Worm (Caenorhabditis elegans) whole organism, L1 larva: ENCODE results near the gene nlp-29.

Source experiments
- C04F5.9 ChIP-seq: sonication (generic microtip); optimal IDR thresholded peaks from 2 replicates; lab custom pipeline; 2016; ENCODE audit warnings: missing genetic modification characterization, missing compliant biosample characterization
- blmp-1 ChIP-seq: fragments of 150-350 bp; optimal IDR thresholded peaks from 2 replicates; lab custom pipeline; 2014; ENCODE audit warnings: missing biosample characterization, missing genetic modification characterization
- ceh-63 ChIP-seq: fragments of 200-800 bp; sonication (Bioruptor generic); optimal IDR thresholded peaks from 2 replicates; lab custom pipeline; 2018; ENCODE audit warnings: mild to moderate bottlenecking, missing genetic modification characterization, missing compliant biosample characterization
- ceh-82 ChIP-seq, 3 experiments: fragments of 150-350 bp in 1 of 3; sonication (generic microtip) in 2 of 3; optimal IDR thresholded peaks; 2 replicates each; lab custom pipeline; 2014 to 2017; ENCODE audit warnings: missing biosample characterization in 3 of 3, missing genetic modification characterization in 3 of 3
- ceh-90 ChIP-seq: sonication (generic microtip); optimal IDR thresholded peaks from 2 replicates; lab custom pipeline; 2016; ENCODE audit warnings: missing genetic modification characterization, missing compliant biosample characterization
- ces-1 ChIP-seq: fragments of 150-350 bp; optimal IDR thresholded peaks from 2 replicates; lab custom pipeline; 2014; ENCODE audit warnings: missing biosample characterization, missing genetic modification reagents, missing genetic modification characterization
- elt-2 ChIP-seq: sonication (generic microtip); optimal IDR thresholded peaks from 2 replicates; lab custom pipeline; 2016; ENCODE audit warnings: missing genetic modification characterization, mild to moderate bottlenecking, inconsistent platforms, missing compliant biosample characterization, missing genetic modification reagents
- elt-3 ChIP-seq, 6 experiments: fragments of 150-350 bp in 1 of 6; sonication (generic microtip); optimal IDR thresholded peaks; 2 replicates each; lab custom pipeline; 2017 to 2018; ENCODE audit warnings: missing biosample characterization in 6 of 6, missing genetic modification characterization in 6 of 6, inconsistent platforms in 1 of 6
- fkh-4 ChIP-seq: sonication (generic microtip); optimal IDR thresholded peaks from 2 replicates; lab custom pipeline; 2016; ENCODE audit warnings: missing compliant biosample characterization, missing genetic modification characterization, borderline replicate concordance
- fkh-8 ChIP-seq: sonication (generic microtip); optimal IDR thresholded peaks from 2 replicates; lab custom pipeline; 2016; ENCODE audit warnings: mild to moderate bottlenecking, missing genetic modification characterization, missing compliant biosample characterization
- grh-1 ChIP-seq: fragments of 200-800 bp; sonication (Bioruptor generic); IDR thresholded peaks from 2 replicates; pipeline ENCODE4 v1.3.6; 2022; ENCODE audit warnings: missing genetic modification reagents, missing genetic modification characterization, missing compliant biosample characterization
- hpl-2 ChIP-seq: fragments of 150-350 bp; optimal IDR thresholded peaks from 2 replicates; lab custom pipeline; 2014; ENCODE audit warnings: missing biosample characterization, missing genetic modification reagents, missing genetic modification characterization
- lin-13 ChIP-seq: fragments of 150-350 bp; optimal IDR thresholded peaks from 2 replicates; lab custom pipeline; 2014; ENCODE audit warnings: missing biosample characterization, missing genetic modification reagents, missing genetic modification characterization
- lin-14 ChIP-seq: fragments of 200-800 bp; sonication (Bioruptor generic); optimal IDR thresholded peaks from 2 replicates; lab custom pipeline; 2018; ENCODE audit warnings: mild to moderate bottlenecking, missing genetic modification characterization, moderate library complexity, missing compliant biosample characterization
- lin-35 ChIP-seq, 2 experiments: fragments of 150-350 bp; optimal IDR thresholded peaks; 2 replicates each; lab custom pipeline; 2014; ENCODE audit warnings: missing biosample characterization in 2 of 2, missing genetic modification characterization in 2 of 2, missing genetic modification reagents in 2 of 2
- lsy-2 ChIP-seq, 2 experiments: fragments of 150-350 bp; optimal IDR thresholded peaks; 2 replicates each; lab custom pipeline; 2014; ENCODE audit warnings: missing biosample characterization in 2 of 2, missing genetic modification characterization in 2 of 2
- mdl-1 ChIP-seq, 2 experiments: fragments of 150-350 bp; optimal IDR thresholded peaks; 2 replicates each; lab custom pipeline; 2014 to 2017; ENCODE audit warnings: missing biosample characterization in 2 of 2, missing genetic modification characterization in 2 of 2, inconsistent platforms in 1 of 2
- mef-2 ChIP-seq: fragments of 150-350 bp; optimal IDR thresholded peaks from 2 replicates; lab custom pipeline; 2014; ENCODE audit warnings: missing biosample characterization, missing genetic modification characterization
- nhr-20 ChIP-seq: sonication (generic microtip); optimal IDR thresholded peaks from 2 replicates; lab custom pipeline; 2016; ENCODE audit warnings: mild to moderate bottlenecking, missing genetic modification characterization, missing compliant biosample characterization
- nhr-237 ChIP-seq: fragments of 150-350 bp; optimal IDR thresholded peaks from 2 replicates; lab custom pipeline; 2014; ENCODE audit warnings: missing biosample characterization, missing genetic modification characterization
- nhr-71 ChIP-seq: sonication (generic microtip); optimal IDR thresholded peaks from 2 replicates; lab custom pipeline; 2016; ENCODE audit warnings: mild to moderate bottlenecking, missing genetic modification characterization, moderate library complexity, missing compliant biosample characterization
- nhr-84 ChIP-seq: sonication (generic microtip); optimal IDR thresholded peaks from 2 replicates; lab custom pipeline; 2017; ENCODE audit warnings: missing biosample characterization, missing genetic modification characterization
- nhr-85 ChIP-seq: sonication (generic microtip); peaks from one replicate; lab custom pipeline; 2016; ENCODE audit warnings: missing genetic modification characterization, inconsistent platforms, missing compliant biosample characterization
- pax-3 ChIP-seq: fragments of 200-800 bp; sonication (Bioruptor generic); optimal IDR thresholded peaks from 2 replicates; lab custom pipeline; 2018; ENCODE audit warnings: mild to moderate bottlenecking, missing genetic modification characterization, moderate library complexity, missing compliant biosample characterization
- pqm-1 ChIP-seq: sonication (generic microtip); optimal IDR thresholded peaks from 3 replicates; lab custom pipeline; 2017; ENCODE audit warnings: missing biosample characterization, missing genetic modification characterization
- rnt-1 ChIP-seq: sonication (generic microtip); optimal IDR thresholded peaks from 2 replicates; lab custom pipeline; 2016; ENCODE audit warnings: mild to moderate bottlenecking, missing genetic modification characterization, moderate library complexity, missing compliant biosample characterization
- skn-1 ChIP-seq: fragments of 150-350 bp; optimal IDR thresholded peaks from 2 replicates; lab custom pipeline; 2014; ENCODE audit warnings: missing biosample characterization, missing genetic modification characterization
- snpc-4 ChIP-seq: fragments of 150-350 bp; optimal IDR thresholded peaks from 2 replicates; lab custom pipeline; 2014; ENCODE audit warnings: missing biosample characterization, missing genetic modification characterization
- snu-23 ChIP-seq: sonication (generic microtip); optimal IDR thresholded peaks from 2 replicates; lab custom pipeline; 2016; ENCODE audit warnings: missing genetic modification characterization, missing compliant biosample characterization
- sup-37 ChIP-seq: fragments of 200-800 bp; sonication (Bioruptor generic); optimal IDR thresholded peaks from 2 replicates; lab custom pipeline; 2018; ENCODE audit warnings: mild to moderate bottlenecking, missing genetic modification characterization, missing compliant biosample characterization
- tbx-2 ChIP-seq: sonication (generic microtip); optimal IDR thresholded peaks from 2 replicates; lab custom pipeline; 2016; ENCODE audit warnings: missing genetic modification characterization, missing compliant biosample characterization
- unc-30 ChIP-seq: sonication (generic microtip); optimal IDR thresholded peaks from 2 replicates; lab custom pipeline; 2017; ENCODE audit warnings: missing biosample characterization, missing genetic modification characterization
- unc-86 ChIP-seq: sonication (generic microtip); optimal IDR thresholded peaks from 2 replicates; lab custom pipeline; 2016; ENCODE audit warnings: missing genetic modification characterization, missing compliant biosample characterization
- unc-98 ChIP-seq: fragments of 200-800 bp; sonication (Bioruptor generic); IDR thresholded peaks from 2 replicates; pipeline ENCODE4 v1.3.6; 2022; ENCODE audit warnings: missing genetic modification characterization, missing compliant biosample characterization
- zip-4 ChIP-seq: fragments of 200-800 bp; sonication (Bioruptor generic); optimal IDR thresholded peaks from 2 replicates; lab custom pipeline; 2018; ENCODE audit warnings: mild to moderate bottlenecking, missing genetic modification characterization, moderate library complexity, missing compliant biosample characterization
- ztf-11 ChIP-seq, 2 experiments: sonication (generic microtip); optimal IDR thresholded peaks; 2 replicates each; lab custom pipeline; 2016 to 2017; ENCODE audit warnings: missing genetic modification characterization in 2 of 2, missing biosample characterization in 1 of 2, missing compliant biosample characterization in 1 of 2

The nlp-29 gene

DNA sequence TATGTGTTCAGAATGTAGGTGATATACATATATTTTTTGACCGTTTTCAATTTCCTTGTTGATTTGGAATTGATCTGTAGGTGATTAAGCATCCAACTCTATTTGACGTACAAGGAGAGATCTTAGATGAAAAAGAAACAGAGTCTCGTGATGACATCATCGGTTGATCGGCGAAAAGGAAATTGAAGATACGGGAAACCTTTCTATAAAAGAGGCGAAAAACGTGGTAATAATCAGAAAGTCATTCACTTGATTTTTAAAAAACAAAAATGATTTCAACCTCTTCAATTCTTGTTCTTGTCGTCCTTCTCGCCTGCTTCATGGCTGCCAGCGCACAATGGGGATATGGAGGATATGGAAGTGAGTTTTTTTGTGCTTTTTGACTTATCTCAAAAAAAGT is at the start of gene nlp-29:
TSS of gene nlp-29 (plus strand) at position 248 of the 400 bp plus-strand sequence.
- peak; percentile 58 for TF ChIP-seq nhr-71 (tag; lab: Kevin White, UChicago)
- 0 out of 2 replicates have a peak, but pooled peaks have one; percentile 24 for TF ChIP-seq grh-1 (GFP tag; lab: Robert Waterston, UW)
- TF ChIP-seq sup-37: no peak
- peak in 1 of 2 experiments; percentile 9 for TF ChIP-seq mdl-1 (tag; optimal IDR thresholded peaks at IDR 0.05; lab: Kevin White, UChicago)
- peak; percentile 50 for TF ChIP-seq snu-23
- TF ChIP-seq nhr-20 (tag; lab: Kevin White, UChicago): peak; percentile 71
- no peak for TF ChIP-seq ztf-11 (tag; optimal IDR thresholded peaks at IDR 0.05; lab: Kevin White, UChicago)
- no peak for TF ChIP-seq lsy-2 (tag; optimal IDR thresholded peaks at IDR 0.05; lab: Kevin White, UChicago)
- TF ChIP-seq blmp-1: peak; percentile 87
- no peak for TF ChIP-seq skn-1 (tag; lab: Kevin White, UChicago)
- no peak for TF ChIP-seq ceh-63
- TF ChIP-seq lin-14 (GFP tag; lab: Kevin White, UChicago): peak; percentile 46
- TF ChIP-seq nhr-85 (tag; lab: Kevin White, UChicago): peak; percentile 86
- TF ChIP-seq rnt-1 (tag; lab: Kevin White, UChicago): no peak
- TF ChIP-seq fkh-8 (tag; lab: Kevin White, UChicago): no peak
- no peak for TF ChIP-seq elt-2 (tag; lab: Kevin White, UChicago)
- no peak for TF ChIP-seq fkh-4 (tag; lab: Kevin White, UChicago)
- no peak for TF ChIP-seq hpl-2 (GFP tag; lab: Kevin White, UChicago)
- no peak for TF ChIP-seq nhr-84 (tag; lab: Kevin White, UChicago)
- TF ChIP-seq unc-98: no peak
- TF ChIP-seq lin-35 (GFP tag; optimal IDR thresholded peaks at IDR 0.05; lab: Kevin White, UChicago): peak in 1 of 2 experiments; percentile 15
- peak in 1 of 6 experiments; percentile 56 for TF ChIP-seq elt-3 (tag; optimal IDR thresholded peaks at IDR 0.05; lab: Kevin White, UChicago)

DNA sequence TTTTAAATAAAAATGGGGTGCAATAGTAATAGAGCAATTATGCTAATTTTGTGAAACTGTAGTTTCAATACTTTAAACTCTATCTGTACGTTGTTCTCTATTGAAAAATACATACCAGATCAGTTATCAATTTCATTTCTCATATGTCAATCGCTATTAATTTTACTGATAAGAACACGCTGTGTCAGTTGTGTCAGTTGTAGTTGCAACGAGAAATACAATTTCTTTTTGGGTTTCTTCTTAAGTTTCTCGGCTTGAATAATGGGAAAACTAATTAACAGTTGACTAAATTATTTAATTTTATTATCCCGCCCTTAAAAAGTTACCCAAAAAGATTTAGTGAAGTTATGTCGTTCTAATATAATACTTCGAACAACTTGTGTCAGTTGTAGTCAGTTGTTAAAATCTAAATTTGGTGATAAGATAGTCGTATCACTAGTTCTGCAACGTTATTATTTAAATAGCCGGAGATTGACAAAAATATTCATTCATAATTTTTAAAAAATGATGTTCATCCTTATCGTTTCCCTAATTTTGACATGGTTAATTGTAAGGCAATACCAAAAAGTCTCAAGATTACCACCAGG is 48.2 kb upstream of the nlp-29 start, which contains the start of gene cyp-35A5:
TSS of gene cyp-35A5 (plus strand) at position 435 of the 587 bp plus-strand sequence.
- no peak for TF ChIP-seq mef-2 (tag; lab: Kevin White, UChicago)
- TF ChIP-seq mdl-1 (tag; optimal IDR thresholded peaks at IDR 0.05; lab: Kevin White, UChicago): no peak
- peak; percentile 85 for TF ChIP-seq elt-2 (tag; lab: Kevin White, UChicago)
- TF ChIP-seq zip-4: no peak
- TF ChIP-seq hpl-2 (GFP tag; lab: Kevin White, UChicago): no peak
- TF ChIP-seq ceh-90 (tag; lab: Kevin White, UChicago): no peak
- TF ChIP-seq snpc-4: no peak
- peak; percentile 2 for TF ChIP-seq nhr-20 (tag; lab: Kevin White, UChicago)

DNA sequence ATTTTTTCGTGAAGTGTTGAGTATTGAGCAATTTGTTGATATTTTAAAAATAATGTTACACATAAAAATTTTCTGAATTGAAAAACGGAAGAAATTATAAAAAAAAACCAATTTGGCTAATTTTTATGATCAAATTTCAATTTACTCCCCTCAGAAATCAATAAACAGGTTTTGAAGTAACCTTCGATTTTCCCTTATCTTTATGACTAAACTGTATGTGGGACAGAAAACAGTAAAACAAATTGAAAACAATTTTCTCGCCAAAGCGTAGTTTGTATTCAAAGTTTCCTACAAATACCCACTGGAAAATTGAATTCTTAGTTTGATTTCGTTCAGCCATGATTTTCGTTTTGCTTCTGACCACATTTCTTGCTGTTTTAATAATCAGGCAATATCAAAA is 45.4 kb upstream of the nlp-29 start, which contains the start of gene cyp-35B1:
TSS of gene cyp-35B1 (plus strand) at position 244 of the 400 bp plus-strand sequence.
- TF ChIP-seq ceh-82 (tag; optimal IDR thresholded peaks at IDR 0.05; lab: Kevin White, UChicago) (no peak), ces-1 (GFP tag; lab: Kevin White, UChicago) (no peak), unc-86 (tag; lab: Kevin White, UChicago) (no peak), pqm-1 (tag; lab: Kevin White, UChicago) (no peak), C04F5.9 (no peak), elt-2 (tag; lab: Kevin White, UChicago) (no peak)

DNA sequence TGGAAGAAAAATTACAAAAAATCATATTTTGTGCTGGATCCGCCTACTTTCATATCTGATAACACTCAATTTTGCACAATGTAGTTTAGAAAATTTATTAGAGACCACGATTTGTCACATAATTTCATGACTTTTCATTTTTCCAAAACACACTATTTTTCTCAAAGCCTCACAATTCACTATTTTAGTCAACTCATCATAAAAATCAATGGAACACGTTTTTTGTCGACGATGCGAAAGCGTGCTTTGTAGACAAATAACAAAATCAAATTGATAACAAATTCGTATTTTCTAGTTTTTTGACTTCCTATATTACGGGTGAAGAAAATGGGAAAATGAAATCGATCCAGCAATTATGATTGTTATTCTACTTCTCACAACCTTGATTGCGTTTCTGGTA is 42.4 kb upstream of the nlp-29 start, which contains the start of gene cyp-35B2:
TSS of gene cyp-35B2 (plus strand) at position 301 of the 400 bp plus-strand sequence.
- TF ChIP-seq nhr-237 (tag; lab: Kevin White, UChicago) (no peak), lin-13 (GFP tag; lab: Kevin White, UChicago) (no peak), tbx-2 (no peak), pax-3 (no peak), unc-30 (tag; lab: Kevin White, UChicago) (no peak), C04F5.9 (no peak), snu-23 (no peak)
